Worm (Caenorhabditis elegans): Measurements from ENCODE around the gene C17A2.3.

C17A2.3 gene

DNA sequence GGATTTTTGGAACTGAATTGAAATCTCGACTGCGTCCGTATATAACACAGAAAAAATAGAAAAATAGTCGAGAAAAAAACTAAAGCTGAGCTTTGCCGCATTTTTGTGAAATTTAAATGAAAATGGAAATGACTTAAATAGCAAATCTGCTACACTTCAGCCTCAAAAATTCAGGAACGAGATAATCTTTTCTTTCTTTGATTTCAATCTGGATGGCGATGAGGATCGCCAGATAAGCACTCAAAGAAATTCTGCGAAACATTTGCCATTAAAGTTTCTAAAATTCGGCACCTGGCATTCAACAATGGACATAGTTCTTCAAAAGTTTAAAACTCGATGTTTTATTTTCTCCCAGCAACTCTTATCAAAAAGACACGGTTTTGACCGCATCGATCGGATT lies at the start of gene C17A2.3, which contains the start of gene C17A2.7:
Gene C17A2.3 (plus strand): TSS at position 305 of the 400 bp plus-strand sequence.
Gene C17A2.7 (minus strand): TSS at position 101 of the 400 bp plus-strand sequence.
- TF ChIP-seq elt-1 (tag; optimal IDR thresholded peaks at IDR 0.05; ENCODE audit: borderline replicate concordance, insufficient read depth) (peak; percentile 36), nhr-76 (tag; optimal IDR thresholded peaks at IDR 0.05) (no peak), lin-13 (tag; optimal IDR thresholded peaks at IDR 0.05) (no peak), zip-8 (tag; optimal IDR thresholded peaks at IDR 0.05) (no peak)

DNA sequence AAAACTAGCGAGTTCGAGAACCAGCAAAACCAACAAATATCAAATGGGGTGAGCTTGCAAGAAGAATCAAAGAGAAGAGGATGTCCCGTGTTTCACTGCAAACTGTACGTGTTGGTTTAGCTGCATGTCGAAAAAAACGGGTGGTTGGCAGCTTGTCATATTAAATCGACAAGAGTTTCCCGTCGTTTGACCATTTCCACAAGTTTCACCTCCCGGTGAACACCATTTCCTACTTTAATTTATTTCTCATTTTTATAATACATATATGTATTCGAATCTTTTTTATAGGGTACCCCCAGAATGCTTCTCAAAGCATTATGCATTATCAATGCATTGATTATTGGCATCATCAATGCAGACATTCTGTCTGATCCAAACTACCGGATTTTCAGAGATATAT lies 48.1 kb upstream of the C17A2.3 start, which contains the start of gene Y8A9A.2:
Gene Y8A9A.2 (plus strand): TSS at position 301 of the 400 bp plus-strand sequence.
- TF ChIP-seq sem-2 (GFP tag; optimal IDR thresholded peaks at IDR 0.05) (no peak), mls-2 (tag; optimal IDR thresholded peaks at IDR 0.05) (no peak), nhr-76 (tag; optimal IDR thresholded peaks at IDR 0.05) (no peak), nhr-237 (tag; optimal IDR thresholded peaks at IDR 0.05) (no peak), ces-1 (GFP tag; optimal IDR thresholded peaks at IDR 0.05) (no peak)

DNA sequence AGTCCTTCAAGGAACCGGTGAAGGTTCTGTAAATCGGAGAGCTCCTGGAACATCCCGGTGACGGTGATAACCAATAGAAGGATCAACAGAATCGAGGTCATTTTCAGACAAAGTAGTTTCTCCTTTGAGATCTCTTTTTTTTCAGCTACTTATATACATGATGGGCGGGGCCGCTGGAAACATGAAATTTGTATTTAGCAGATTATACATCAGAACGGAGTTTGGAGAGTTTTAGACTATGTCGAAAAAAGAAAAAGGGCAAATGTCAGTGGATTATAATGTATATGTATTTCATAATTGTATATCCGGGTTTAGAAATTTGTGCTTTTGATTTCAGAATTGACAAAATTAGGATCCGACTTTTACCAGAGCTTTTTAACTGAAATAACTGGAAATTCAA lies 40.2 kb upstream of the C17A2.3 start, which contains the start of gene ins-32:
Gene ins-32 (minus strand): TSS at position 101 of the 400 bp plus-strand sequence.
- TF ChIP-seq sptf-1 (tag; optimal IDR thresholded peaks at IDR 0.05) (no peak), unc-62 (GFP tag; optimal IDR thresholded peaks at IDR 0.05) (no peak)

- no peak for TF ChIP-seq bed-3 (GFP tag; optimal IDR thresholded peaks at IDR 0.05)
Measured at ce11 chrII:3805518-3805917, 37.9 kb upstream of the C17A2.3 start.

ce11 chrII:3806964-3807363 lies 36.4 kb upstream of the C17A2.3 start, which contains the start of gene F54D10.4:
Gene F54D10.4 (minus strand): TSS chrII:3807064.
- no peak for TF ChIP-seq sptf-1 (tag; optimal IDR thresholded peaks at IDR 0.05)

ce11 chrII:3808104-3808503 lies 35.3 kb upstream of the C17A2.3 start, which contains the start of gene F54D10.5:
Gene F54D10.5 (minus strand): TSS chrII:3808177.
- peak; percentile 52 for TF ChIP-seq hlh-1 (tag; optimal IDR thresholded peaks at IDR 0.05)
- TF ChIP-seq unc-39 (tag; optimal IDR thresholded peaks at IDR 0.05): no peak
- TF ChIP-seq elt-3 (tag; optimal IDR thresholded peaks at IDR 0.05): no peak
- no peak for TF ChIP-seq M03D4.4 (tag; optimal IDR thresholded peaks at IDR 0.05)
- no peak for TF ChIP-seq ces-1 (GFP tag; optimal IDR thresholded peaks at IDR 0.05)
- TF ChIP-seq mls-2 (tag; optimal IDR thresholded peaks at IDR 0.05): no peak
- TF ChIP-seq sptf-1 (tag; optimal IDR thresholded peaks at IDR 0.05): peak; percentile 43
- no peak for TF ChIP-seq ceh-39 (tag; optimal IDR thresholded peaks at IDR 0.05)
- TF ChIP-seq lsy-2 (tag; optimal IDR thresholded peaks at IDR 0.05): peak; percentile 58
- no peak for TF ChIP-seq ham-2 (GFP tag; optimal IDR thresholded peaks at IDR 0.05)
- no peak for TF ChIP-seq unc-62 (GFP tag; optimal IDR thresholded peaks at IDR 0.05)
- TF ChIP-seq lin-13 (tag; optimal IDR thresholded peaks at IDR 0.05): peak; percentile 30
- no peak for TF ChIP-seq nhr-28 (tag; optimal IDR thresholded peaks at IDR 0.05)
- no peak for TF ChIP-seq unc-120 (tag; optimal IDR thresholded peaks at IDR 0.05; ENCODE audit: poor library complexity, severe bottlenecking)
- no peak for TF ChIP-seq cnd-1 (tag; optimal IDR thresholded peaks at IDR 0.05)
- TF ChIP-seq sem-2 (GFP tag; optimal IDR thresholded peaks at IDR 0.05): no peak
- no peak for TF ChIP-seq elt-1 (tag; optimal IDR thresholded peaks at IDR 0.05; ENCODE audit: borderline replicate concordance, insufficient read depth)
- TF ChIP-seq nhr-237 (tag; optimal IDR thresholded peaks at IDR 0.05): peak; percentile 60
- no peak for TF ChIP-seq nhr-76 (tag; optimal IDR thresholded peaks at IDR 0.05)
- TF ChIP-seq mab-5 (tag; optimal IDR thresholded peaks at IDR 0.05): peak; percentile 40
- TF ChIP-seq nhr-2 (tag; optimal IDR thresholded peaks at IDR 0.05): peak; percentile 18
- TF ChIP-seq flh-1 (GFP tag; optimal IDR thresholded peaks at IDR 0.05): no peak
- no peak for TF ChIP-seq tbx-8 (GFP tag; optimal IDR thresholded peaks at IDR 0.05)
- peak; percentile 91 for TF ChIP-seq mep-1 (tag; optimal IDR thresholded peaks at IDR 0.05)
- no peak for TF ChIP-seq drap-1 (GFP tag; optimal IDR thresholded peaks at IDR 0.05)
- no peak for TF ChIP-seq blmp-1 (tag; optimal IDR thresholded peaks at IDR 0.05)
- no peak for TF ChIP-seq snpc-4 (tag; optimal IDR thresholded peaks at IDR 0.05)
- TF ChIP-seq ceh-83 (GFP tag; optimal IDR thresholded peaks at IDR 0.05): no peak
- no peak for TF ChIP-seq lin-32 (GFP tag; optimal IDR thresholded peaks at IDR 0.05)
- TF ChIP-seq ztf-11 (tag; optimal IDR thresholded peaks at IDR 0.05): no peak
- no peak for TF ChIP-seq pha-4 (tag; optimal IDR thresholded peaks at IDR 0.05)
- no peak for TF ChIP-seq bed-3 (GFP tag; optimal IDR thresholded peaks at IDR 0.05)
- TF ChIP-seq ceh-43 (GFP tag; optimal IDR thresholded peaks at IDR 0.05): no peak
- TF ChIP-seq zip-8 (tag; optimal IDR thresholded peaks at IDR 0.05): no peak
- no peak for TF ChIP-seq nhr-12 (tag; optimal IDR thresholded peaks at IDR 0.05)

All from whole organism, mixed stage, embryonic.